Fruit fly (Drosophila melanogaster) ovary, adult (tissue): ENCODE data around the gene Nup107.

Experiments used
- CG17801 ChIP-seq: fragments of 200-800 bp; optimal IDR thresholded peaks from 2 replicates; lab custom pipeline; 2019; ENCODE audit warnings: missing biosample characterization, mild to moderate bottlenecking, missing genetic modification characterization, moderate library complexity; ENCODE audit not compliant: partially characterized antibody

Gene Nup107

dm6 chr2L:10704425-10704824 lies 31.4 kb downstream of the Nup107 start:
- TF ChIP-seq CG17801, result no peak

DNA sequence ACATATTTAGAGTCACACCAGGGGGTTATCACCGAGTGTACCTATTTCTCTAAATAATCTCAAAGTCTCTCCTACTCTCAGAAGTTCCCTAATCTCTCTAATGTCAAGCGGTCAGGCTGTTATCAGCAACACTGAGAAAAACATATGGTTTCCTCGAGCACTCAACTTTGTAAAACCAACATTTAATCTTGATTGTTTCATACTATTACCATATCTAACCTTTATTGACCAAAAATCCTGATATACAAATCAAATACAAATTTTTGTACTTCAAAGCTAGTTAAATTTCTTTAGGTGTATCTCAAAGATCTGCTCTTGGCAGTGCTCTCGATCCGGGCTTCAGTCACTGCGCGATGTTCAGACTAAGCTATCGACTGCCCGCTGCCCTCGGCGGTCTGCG lies 32.6 kb downstream of the Nup107 start, which contains the start of gene CG6415:
CG6415 (plus strand) TSS at position 341 of the 400 bp plus-strand sequence.
- TF ChIP-seq CG17801, result no peak

DNA sequence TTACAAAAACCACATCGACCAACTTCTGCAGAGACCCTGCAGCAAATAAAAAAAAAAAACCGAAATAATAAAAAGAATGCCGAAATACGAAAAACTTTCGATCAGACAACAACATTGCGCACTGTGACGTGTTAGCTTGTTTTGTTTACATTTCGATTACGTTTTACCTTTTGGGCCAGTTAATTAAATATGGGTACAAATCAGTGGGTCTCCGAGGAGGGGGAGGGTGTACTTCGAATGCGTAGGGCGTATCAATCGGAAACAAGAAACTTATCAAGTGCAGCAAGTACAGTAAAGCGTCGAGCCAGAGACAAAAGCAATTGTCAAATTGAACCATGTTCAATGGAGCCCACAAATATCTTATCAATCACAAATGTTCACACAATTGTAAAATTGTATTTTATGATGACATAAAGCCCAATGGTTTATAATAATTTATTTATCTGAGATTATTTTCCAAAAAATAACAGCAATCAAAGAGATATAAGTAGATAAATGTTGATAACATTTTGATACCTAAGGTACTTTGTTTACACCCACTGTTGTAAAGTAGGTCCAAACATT lies 34.3 kb downstream of the Nup107 start, which contains the start of gene Lip1:
Lip1 (minus strand) TSS at position 46 of the 564 bp plus-strand sequence.
- TF ChIP-seq CG17801, result no peak

dm6 chr2L:10697992-10698391 lies 37.9 kb downstream of the Nup107 start, which contains the start of gene CG7300:
Gene CG7300 (minus strand): TSS chr2L:10698043.
- TF ChIP-seq CG17801, result no peak

DNA sequence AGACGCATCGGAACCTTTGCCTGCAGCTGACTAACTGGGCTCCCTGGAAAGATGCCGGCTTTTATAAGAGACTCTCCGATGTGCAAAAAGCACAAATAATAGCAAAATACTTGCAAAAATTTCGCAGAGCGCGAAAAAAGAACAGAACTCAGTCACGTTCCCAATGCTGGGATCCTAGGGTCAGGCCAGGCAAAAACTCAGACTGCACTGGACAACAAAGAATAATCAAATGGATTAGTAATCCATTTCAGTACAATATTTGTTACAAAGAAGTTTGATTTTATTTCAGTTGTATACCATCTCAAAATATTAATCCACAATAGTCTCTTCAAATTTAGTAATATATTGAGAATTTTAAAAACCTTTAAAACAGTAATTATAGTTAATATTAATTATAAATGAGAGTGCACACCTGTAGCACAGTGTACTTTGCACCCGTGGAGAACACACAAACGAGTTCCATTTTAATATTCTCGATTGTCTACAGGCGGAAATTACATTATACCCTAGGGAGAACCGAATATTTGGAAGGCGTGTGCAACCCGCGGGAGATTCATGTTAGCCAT lies 41.7 kb downstream of the Nup107 start, which contains the start of gene CG17108:
CG17108 (minus strand) TSS at position 51 of the 566 bp plus-strand sequence.
- TF ChIP-seq CG17801, result no peak

DNA sequence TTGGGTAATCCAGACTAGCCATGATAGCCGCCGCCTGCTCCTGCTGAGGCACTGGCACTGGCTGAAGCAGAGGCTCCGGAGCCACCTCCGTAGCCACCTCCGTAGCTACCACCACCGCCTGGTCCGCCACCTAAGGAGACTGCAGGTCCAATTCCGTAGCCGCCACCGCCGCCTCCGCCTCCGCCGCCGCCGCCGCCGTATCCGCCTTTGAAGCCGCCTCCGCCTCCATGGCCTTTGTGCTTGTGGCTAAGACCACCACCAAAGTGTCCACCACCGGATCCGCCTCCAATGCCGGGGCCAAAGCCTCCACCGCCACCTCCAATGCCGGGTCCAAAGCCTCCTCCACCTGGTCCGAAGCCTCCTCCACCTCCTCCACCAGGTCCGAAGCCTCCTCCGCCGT lies 42.9 kb downstream of the Nup107 start:
- no peak for TF ChIP-seq CG17801

DNA sequence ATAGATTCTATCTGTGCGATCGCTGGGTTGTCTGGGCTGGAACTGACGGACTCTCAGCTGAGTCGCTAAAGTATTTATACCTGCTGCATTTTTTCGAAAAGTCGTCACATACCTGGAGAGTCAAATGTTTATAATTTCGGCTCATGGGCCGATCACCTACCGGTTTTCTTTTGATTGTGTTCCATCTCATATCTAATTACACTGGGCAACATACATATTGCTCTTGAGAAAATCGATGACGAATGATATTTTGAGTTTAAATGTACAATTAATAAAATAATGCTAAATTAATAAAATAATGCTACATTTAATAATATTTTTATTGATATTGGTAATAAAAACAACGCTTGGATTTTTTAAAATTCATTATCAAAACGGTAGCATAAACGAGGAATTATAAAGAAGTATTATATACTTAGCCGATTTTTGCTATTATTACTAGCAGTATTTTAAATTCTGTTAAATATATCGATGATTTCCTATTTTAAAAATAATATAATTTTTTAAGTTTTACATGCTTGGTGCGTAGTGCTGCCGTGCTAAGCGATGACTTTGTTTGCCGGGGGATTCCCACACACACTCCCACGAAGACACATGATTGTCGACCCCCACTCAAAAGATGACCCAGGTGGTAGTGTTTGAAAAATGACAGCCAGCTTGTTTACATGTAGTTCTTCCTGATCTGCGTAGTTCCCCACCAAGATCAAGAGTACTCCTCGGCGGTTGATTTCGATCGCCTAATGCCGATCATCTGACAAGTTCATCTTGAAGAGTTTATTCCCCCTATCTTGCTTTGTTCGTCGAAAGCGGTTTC lies 46.4 kb downstream of the Nup107 start, which contains the start of gene CG7294:
CG7294 (minus strand) TSS at position 51 of the 814 bp plus-strand sequence.
- no peak for TF ChIP-seq CG17801

DNA sequence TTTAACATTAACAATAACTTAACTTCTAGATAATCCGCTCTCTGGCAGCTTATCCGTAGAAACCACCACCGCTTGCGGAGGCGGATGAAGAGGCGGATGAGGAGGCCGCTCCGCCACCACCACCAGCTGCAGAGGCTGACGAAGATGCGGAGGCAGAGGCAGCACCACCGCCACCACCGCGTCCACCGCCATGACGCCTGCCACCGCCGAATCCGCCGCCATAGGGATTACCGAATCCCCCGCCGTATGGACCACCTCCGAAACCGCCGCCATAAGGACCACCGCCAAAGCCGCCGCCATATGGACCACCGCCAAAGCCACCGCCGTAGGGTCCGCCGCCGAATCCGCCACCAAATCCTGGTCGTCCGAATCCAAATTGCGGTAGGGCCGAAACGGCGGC lies 47.1 kb downstream of the Nup107 start:
- TF ChIP-seq CG17801, result no peak

DNA sequence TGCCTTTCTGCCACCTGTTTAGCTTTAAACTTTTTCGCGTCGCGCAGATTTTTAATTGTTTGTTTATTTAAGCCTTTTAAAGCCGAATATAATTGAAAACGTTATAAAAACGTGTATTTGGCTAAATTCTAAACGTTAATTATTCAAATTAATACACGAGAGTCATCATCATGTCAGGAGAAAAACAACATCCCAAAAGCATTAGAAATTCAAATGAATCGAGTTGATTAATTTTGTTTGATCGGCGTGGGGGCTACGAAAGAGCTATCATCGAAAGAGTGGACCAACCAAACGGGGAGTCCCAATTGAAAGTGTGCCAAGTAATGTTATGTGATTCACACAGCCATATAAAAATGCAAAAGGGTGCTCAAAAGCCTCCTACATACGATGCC lies 48.1 kb downstream of the Nup107 start:
- TF ChIP-seq CG17801, result no peak

dm6 chr2L:10687009-10687793 lies 48.7 kb downstream of the Nup107 start, which contains the start of gene CG7296:
Gene CG7296 (minus strand): TSS chr2L:10687066.
- no peak for TF ChIP-seq CG17801

dm6 chr2L:10685666-10686065 lies 50.2 kb downstream of the Nup107 start:
- no peak for TF ChIP-seq CG17801

DNA sequence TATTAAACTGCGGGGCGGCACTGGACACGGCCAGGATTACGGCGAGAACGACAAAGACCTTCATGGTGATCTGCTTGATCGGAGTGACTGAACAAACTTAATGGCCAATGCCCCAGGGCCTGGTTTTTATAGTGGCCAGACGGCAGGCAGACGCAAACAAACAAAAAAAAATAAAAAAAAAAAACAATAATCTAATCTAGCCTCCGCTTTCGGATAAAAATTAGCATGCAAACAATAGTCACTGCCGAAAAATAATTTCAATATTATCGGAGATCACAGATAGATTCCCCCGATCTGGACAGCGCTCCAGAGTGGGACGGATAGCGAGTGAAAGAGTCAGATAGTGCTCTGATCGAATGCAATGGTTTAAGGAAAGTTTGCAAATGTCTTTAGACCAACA lies 51.6 kb downstream of the Nup107 start, which contains the start of gene CG7299:
CG7299 (minus strand) TSS at position 101 of the 400 bp plus-strand sequence.
- no peak for TF ChIP-seq CG17801
